Worm (Caenorhabditis elegans) whole organism, early embryonic: ENCODE results near the gene R07E3.7.

Experiments used
- B0310.2 ChIP-seq: sonication (generic microtip); optimal IDR thresholded peaks from 2 replicates; lab custom pipeline; 2016; ENCODE audit warnings: mild to moderate bottlenecking, missing genetic modification characterization, missing compliant biosample characterization
- F13C5.2 ChIP-seq: sonication (generic microtip); optimal IDR thresholded peaks from 2 replicates; lab custom pipeline; 2017; ENCODE audit warnings: mild to moderate bottlenecking, missing genetic modification characterization, inconsistent platforms, missing compliant biosample characterization
- aly-1 ChIP-seq: sonication (generic microtip); optimal IDR thresholded peaks from 2 replicates; lab custom pipeline; 2016; ENCODE audit warnings: missing genetic modification characterization, missing compliant biosample characterization
- ama-1 ChIP-seq: fragments of 150-350 bp; optimal IDR thresholded peaks from 2 replicates; lab custom pipeline; 2014
- ceh-13 ChIP-seq: fragments of 200-800 bp; sonication (Bioruptor generic); optimal IDR thresholded peaks from 2 replicates; lab custom pipeline; 2018; ENCODE audit warnings: mild to moderate bottlenecking, missing genetic modification characterization, missing compliant biosample characterization
- ceh-36 ChIP-seq: sonication (generic microtip); optimal IDR thresholded peaks from 2 replicates; lab custom pipeline; 2016; ENCODE audit warnings: missing genetic modification characterization, inconsistent platforms, missing compliant biosample characterization
- ets-7 ChIP-seq: sonication (generic microtip); optimal IDR thresholded peaks from 2 replicates; lab custom pipeline; 2016; ENCODE audit warnings: missing genotype, missing genetic modification characterization, missing compliant biosample characterization
- flt-1 ChIP-seq: fragments of 200-800 bp; sonication (Bioruptor generic); IDR thresholded peaks from 2 replicates; pipeline ENCODE4 v1.3.6; 2022; ENCODE audit warnings: missing genetic modification characterization, missing compliant biosample characterization
- hmbx-1 ChIP-seq: sonication (generic microtip); optimal IDR thresholded peaks from 2 replicates; lab custom pipeline; 2016; ENCODE audit warnings: mild to moderate bottlenecking, missing genetic modification characterization, missing compliant biosample characterization
- hmg-4 ChIP-seq: fragments of 200-800 bp; sonication (Bioruptor generic); optimal IDR thresholded peaks from 2 replicates; lab custom pipeline; 2018; ENCODE audit warnings: mild to moderate bottlenecking, missing genetic modification characterization, missing compliant biosample characterization
- hnd-1 ChIP-seq: sonication (generic microtip); optimal IDR thresholded peaks from 2 replicates; lab custom pipeline; 2016; ENCODE audit warnings: missing genetic modification characterization, missing compliant biosample characterization
- pes-1 ChIP-seq: fragments of 200-800 bp; sonication (Bioruptor generic); IDR thresholded peaks from 2 replicates; pipeline ENCODE4 v1.3.6; 2022; ENCODE audit warnings: missing genetic modification reagents, missing genetic modification characterization, missing compliant biosample characterization
- scrt-1 ChIP-seq: fragments of 200-800 bp; sonication (Bioruptor generic); IDR thresholded peaks from 2 replicates; pipeline ENCODE4 v1.3.6; 2022; ENCODE audit warnings: missing genetic modification characterization, missing compliant biosample characterization
- sea-1 ChIP-seq: fragments of 200-800 bp; sonication (Bioruptor generic); conservative IDR thresholded peaks from 2 replicates; pipeline ENCODE4 v1.3.6; 2022; ENCODE audit warnings: missing genetic modification characterization, missing compliant biosample characterization
- tbx-11 ChIP-seq: fragments of 200-800 bp; sonication (Bioruptor generic); IDR thresholded peaks from 2 replicates; pipeline ENCODE4 v1.3.6; 2022; ENCODE audit warnings: missing genetic modification characterization, missing compliant biosample characterization
- tbx-37 ChIP-seq: fragments of 200-800 bp; sonication (Bioruptor generic); conservative IDR thresholded peaks from 2 replicates; pipeline ENCODE4 v1.3.6; 2022; ENCODE audit warnings: missing genetic modification reagents, missing genetic modification characterization, missing compliant biosample characterization
- tra-4 ChIP-seq: sonication (generic microtip); optimal IDR thresholded peaks from 2 replicates; lab custom pipeline; 2017; ENCODE audit warnings: missing genetic modification characterization, missing compliant biosample characterization

Gene R07E3.7

ce11 chrX:10355650-10356049 is at the start of gene R07E3.7:
R07E3.7 (minus strand) TSS chrX:10355750.
- TF ChIP-seq sea-1 (GFP tag; lab: Robert Waterston, UW) (no peak), tra-4 (tag; lab: Kevin White, UChicago) (no peak), ama-1 (lab: Kevin White, UChicago) (no peak), flt-1 (no peak), scrt-1 (GFP tag; lab: Robert Waterston, UW) (no peak), B0310.2 (tag; lab: Kevin White, UChicago) (no peak), ets-7 (tag; lab: Kevin White, UChicago) (no peak), aly-1 (tag; lab: Kevin White, UChicago) (no peak), tbx-37 (GFP tag; lab: Robert Waterston, UW) (no peak), ceh-13 (GFP tag; lab: Kevin White, UChicago) (no peak), hmbx-1 (no peak), hnd-1 (tag; lab: Kevin White, UChicago) (no peak), ceh-36 (tag; lab: Kevin White, UChicago) (no peak)

DNA sequence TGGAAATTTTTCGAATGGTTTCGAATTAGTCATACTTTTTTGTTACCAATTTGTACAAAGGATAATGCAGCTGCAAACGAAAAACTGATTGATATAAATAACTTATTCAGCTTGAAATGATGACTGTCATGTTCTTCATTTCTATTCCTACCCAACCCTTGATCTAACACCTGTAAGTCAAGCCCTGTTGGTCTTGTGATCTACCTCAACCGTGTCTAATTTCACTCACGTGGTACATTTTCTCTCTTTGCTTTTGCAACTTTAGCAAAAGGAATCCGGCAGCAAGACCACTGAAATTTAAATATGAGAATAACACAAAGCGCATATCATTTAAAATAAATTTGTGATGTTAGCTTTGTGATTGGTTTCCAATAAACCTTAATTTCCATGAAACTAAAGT is 48.5 kb upstream of the R07E3.7 start:
- TF ChIP-seq F13C5.2 (tag; lab: Kevin White, UChicago) (no peak), flt-1 (no peak), hmbx-1 (no peak), hnd-1 (tag; lab: Kevin White, UChicago) (no peak)

ce11 chrX:10401118-10401517 is 45.6 kb upstream of the R07E3.7 start:
- TF ChIP-seq aly-1 (tag; lab: Kevin White, UChicago): no peak
- TF ChIP-seq F13C5.2 (tag; lab: Kevin White, UChicago): no peak
- no peak for TF ChIP-seq hmbx-1

ce11 chrX:10396509-10397292 is 41.2 kb upstream of the R07E3.7 start, which contains the start of gene pkn-1:
pkn-1 (plus strand) TSS chrX:10397242.
- TF ChIP-seq tbx-11 (GFP tag; lab: Robert Waterston, UW): 0 out of 2 replicates have a peak, but pooled peaks have one; percentile 26
- peak; percentile 65 for TF ChIP-seq hmg-4 (GFP tag; lab: Kevin White, UChicago)
- TF ChIP-seq aly-1 (tag; lab: Kevin White, UChicago): no peak
- no peak for TF ChIP-seq ceh-36 (tag; lab: Kevin White, UChicago)

DNA sequence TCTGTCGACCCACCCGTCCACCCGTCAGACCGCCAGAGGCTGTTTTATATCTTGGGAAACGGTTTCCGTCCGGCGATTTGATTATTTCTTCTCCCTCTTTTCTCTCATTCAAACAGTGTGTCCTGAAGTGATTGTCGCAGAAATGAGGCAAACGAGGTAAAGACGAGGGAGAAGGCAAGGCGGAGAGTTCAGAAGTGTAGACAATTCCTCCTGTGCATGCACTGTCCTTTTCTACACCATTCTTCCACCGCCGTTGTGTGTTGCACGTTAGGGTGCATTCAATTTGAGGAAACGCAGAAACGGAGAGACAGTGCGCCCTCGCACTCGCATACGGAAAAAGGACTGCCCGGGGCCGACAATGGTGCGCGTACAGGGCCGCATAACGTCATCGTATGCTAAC is 40.1 kb upstream of the R07E3.7 start:
- TF ChIP-seq ceh-36 (tag; lab: Kevin White, UChicago): no peak
- no peak for TF ChIP-seq scrt-1 (GFP tag; lab: Robert Waterston, UW)
- TF ChIP-seq tbx-11 (GFP tag; lab: Robert Waterston, UW): 0 out of 2 replicates have a peak, but pooled peaks have one; percentile 33
- TF ChIP-seq hnd-1 (tag; lab: Kevin White, UChicago): no peak
- no peak for TF ChIP-seq ets-7 (tag; lab: Kevin White, UChicago)
- TF ChIP-seq B0310.2 (tag; lab: Kevin White, UChicago): peak; percentile 75
- TF ChIP-seq ceh-13 (GFP tag; lab: Kevin White, UChicago): peak; percentile 32
- TF ChIP-seq hmg-4 (GFP tag; lab: Kevin White, UChicago): peak; percentile 88
- TF ChIP-seq aly-1 (tag; lab: Kevin White, UChicago): peak; percentile 70

DNA sequence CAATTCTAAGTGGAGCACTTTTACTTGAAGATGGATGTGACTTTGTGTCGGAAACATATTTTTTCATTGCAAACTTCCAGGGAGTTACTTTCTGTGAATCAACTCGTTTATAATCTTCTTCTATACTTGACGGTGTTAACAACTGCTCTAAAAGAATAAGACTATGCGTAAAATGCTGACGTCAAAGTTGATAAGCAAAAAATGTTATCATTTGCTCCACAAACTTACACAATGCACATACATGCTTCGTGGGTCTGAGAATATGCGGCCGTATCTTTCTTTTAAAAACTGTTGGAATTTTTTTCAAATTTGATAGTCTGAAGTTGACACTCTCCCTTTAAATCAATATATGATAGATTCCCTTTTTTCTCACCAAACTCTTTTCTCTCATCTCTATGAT is 39.6 kb upstream of the R07E3.7 start:
- TF ChIP-seq hmg-4 (GFP tag; lab: Kevin White, UChicago) (no peak), hmbx-1 (no peak), tbx-11 (GFP tag; lab: Robert Waterston, UW) (no peak), ceh-36 (tag; lab: Kevin White, UChicago) (no peak), pes-1 (GFP tag; lab: Robert Waterston, UW) (no peak), F13C5.2 (tag; lab: Kevin White, UChicago) (no peak), aly-1 (tag; lab: Kevin White, UChicago) (no peak), ets-7 (tag; lab: Kevin White, UChicago) (no peak), B0310.2 (tag; lab: Kevin White, UChicago) (no peak), ama-1 (lab: Kevin White, UChicago) (no peak), scrt-1 (GFP tag; lab: Robert Waterston, UW) (no peak), tbx-37 (GFP tag; lab: Robert Waterston, UW) (no peak), ceh-13 (GFP tag; lab: Kevin White, UChicago) (no peak), hnd-1 (tag; lab: Kevin White, UChicago) (no peak)

DNA sequence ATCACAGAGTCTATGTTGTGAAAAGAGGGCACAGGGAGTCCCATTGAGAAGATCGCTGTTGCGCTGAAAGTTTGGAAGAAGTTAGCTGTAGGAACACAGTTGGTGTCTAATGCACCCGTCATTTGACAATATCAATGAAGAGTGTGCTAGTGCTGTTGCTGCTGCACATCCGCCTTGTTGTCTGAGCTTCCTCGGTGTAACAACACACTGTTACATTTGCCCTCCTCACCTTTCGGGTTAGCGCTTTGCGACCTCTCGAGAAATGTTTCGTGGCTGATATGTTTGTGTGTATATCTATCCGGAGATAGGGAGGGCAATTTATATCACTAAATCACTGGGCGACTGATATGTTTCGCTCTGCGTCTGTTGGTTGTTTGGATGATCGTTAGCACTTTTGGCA is 38.7 kb upstream of the R07E3.7 start:
- TF ChIP-seq hmg-4 (GFP tag; lab: Kevin White, UChicago) (peak; percentile 54), scrt-1 (GFP tag; lab: Robert Waterston, UW) (no peak)

ce11 chrX:10393362-10393761 is 37.8 kb upstream of the R07E3.7 start:
- no peak for TF ChIP-seq hmg-4 (GFP tag; lab: Kevin White, UChicago)
- no peak for TF ChIP-seq hnd-1 (tag; lab: Kevin White, UChicago)
- TF ChIP-seq ets-7 (tag; lab: Kevin White, UChicago): no peak
- TF ChIP-seq B0310.2 (tag; lab: Kevin White, UChicago): no peak
- no peak for TF ChIP-seq scrt-1 (GFP tag; lab: Robert Waterston, UW)
- TF ChIP-seq ama-1 (lab: Kevin White, UChicago): no peak
- TF ChIP-seq F13C5.2 (tag; lab: Kevin White, UChicago): no peak
- TF ChIP-seq tbx-37 (GFP tag; lab: Robert Waterston, UW): no peak
- TF ChIP-seq pes-1 (GFP tag; lab: Robert Waterston, UW): no peak
- TF ChIP-seq tra-4 (tag; lab: Kevin White, UChicago): no peak
- TF ChIP-seq flt-1: no peak
- no peak for TF ChIP-seq ceh-36 (tag; lab: Kevin White, UChicago)
